Worm (Caenorhabditis elegans): ENCODE results near the gene lgc-32.

lgc-32 gene

DNA sequence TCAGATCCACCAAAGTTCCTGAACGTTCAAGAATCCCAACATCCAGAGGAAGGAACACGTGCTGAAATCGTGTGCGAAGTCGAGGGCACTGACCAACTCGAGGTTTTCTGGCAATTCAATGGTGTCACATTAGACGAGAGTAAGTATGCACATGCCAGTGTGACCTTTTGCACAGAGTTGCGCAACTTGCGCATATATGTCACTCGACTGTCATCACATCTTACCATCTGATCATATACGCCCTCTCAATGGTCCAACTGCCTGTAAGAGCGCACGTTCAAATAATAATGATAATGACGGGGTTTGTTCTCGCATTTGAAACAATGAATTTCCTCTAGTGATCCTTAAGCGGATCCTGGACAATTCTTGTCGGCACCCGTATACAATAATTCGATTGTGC lies 24.3 kb downstream of the lgc-32 start:
- TF ChIP-seq aha-1 (tag) (peak; percentile 19), D1046.2 (GFP tag; IDR thresholded peaks at IDR 0.05) (no peak)

DNA sequence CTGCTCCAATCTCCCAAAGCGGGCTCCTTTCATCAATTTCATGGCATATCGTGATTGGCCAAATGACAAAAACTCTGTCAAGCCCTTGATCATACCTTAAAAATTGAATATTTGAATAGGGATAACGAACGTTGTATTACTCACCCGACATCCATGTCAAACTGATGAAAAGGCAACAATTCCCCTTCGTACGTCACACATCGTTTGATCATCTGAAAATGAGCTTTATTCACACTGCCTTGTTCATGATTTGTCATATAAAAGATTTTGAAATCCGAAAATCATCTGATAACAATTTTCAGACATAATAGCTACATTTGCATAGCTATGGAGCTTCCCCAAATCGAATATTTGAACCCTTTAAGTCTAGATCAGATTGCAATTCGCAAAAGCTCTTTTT lies 34.6 kb downstream of the lgc-32 start, which contains the start of gene M02A10.1:
Gene M02A10.1, plus strand, starts transcription at position 301 of the 400 bp plus-strand sequence.
- TF ChIP-seq hlh-11 (tag; optimal IDR thresholded peaks at IDR 0.05) (no peak), ZK546.5 (tag; optimal IDR thresholded peaks at IDR 0.05) (no peak), aha-1 (tag) (no peak), nhr-6 (tag; optimal IDR thresholded peaks at IDR 0.05) (no peak), ztf-11 (tag; optimal IDR thresholded peaks at IDR 0.05) (no peak), zip-2 (tag; optimal IDR thresholded peaks at IDR 0.05) (no peak)

DNA sequence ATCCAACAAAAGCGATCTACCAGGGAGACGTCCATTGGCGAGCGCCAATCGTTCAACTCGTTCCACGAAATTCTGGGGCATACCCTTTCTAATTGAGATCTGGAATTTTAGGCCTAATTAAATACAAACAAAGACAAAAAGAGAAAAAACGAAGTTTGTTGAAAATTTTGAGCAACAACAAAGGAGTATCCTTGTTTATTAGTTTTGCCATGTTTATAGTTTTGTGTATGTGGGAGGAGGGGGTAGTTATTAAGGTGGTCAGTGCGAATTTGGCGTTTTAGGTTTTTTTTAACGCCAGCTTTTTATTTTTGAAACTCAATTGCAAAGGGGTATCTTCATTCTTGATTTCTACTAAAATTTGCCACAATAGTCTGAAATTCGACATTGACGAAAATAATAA lies 42.5 kb downstream of the lgc-32 start, which contains the start of gene irk-2:
Gene irk-2, minus strand, starts transcription at position 101 of the 400 bp plus-strand sequence.
- TF ChIP-seq mxl-3 (GFP tag; optimal IDR thresholded peaks at IDR 0.05) (no peak), unc-130 (GFP tag; optimal IDR thresholded peaks at IDR 0.05) (no peak), lsy-2 (tag; optimal IDR thresholded peaks at IDR 0.05) (no peak)

DNA sequence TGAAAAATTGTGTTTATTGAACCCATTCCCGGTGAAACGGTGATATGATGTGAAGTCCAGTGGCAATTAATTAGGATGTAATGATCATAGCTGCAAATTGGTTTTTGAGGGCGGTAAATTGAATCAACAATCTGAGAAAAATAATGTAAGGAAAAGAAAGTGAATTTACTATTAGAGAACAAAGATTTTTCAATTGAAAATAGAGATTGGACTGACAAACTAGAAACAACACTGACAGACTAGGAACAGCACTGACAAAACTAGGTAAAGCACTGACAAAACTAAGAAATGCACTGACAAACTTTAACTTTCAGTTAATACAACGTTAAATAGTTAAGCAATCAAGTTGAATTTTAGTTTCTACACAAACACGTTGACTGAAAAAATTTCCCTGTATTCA lies 54.0 kb downstream of the lgc-32 start, which contains the start of gene sli-1:
Gene sli-1, minus strand, starts transcription at position 101 of the 400 bp plus-strand sequence.
- TF ChIP-seq hlh-30 (tag; optimal IDR thresholded peaks at IDR 0.05; ENCODE audit: insufficient read depth) (no peak), mep-1 (tag; optimal IDR thresholded peaks at IDR 0.05) (no peak), nhr-111 (GFP tag; optimal IDR thresholded peaks at IDR 0.05) (no peak), nhr-48 (tag; optimal IDR thresholded peaks at IDR 0.05) (no peak), T26A8.4 (GFP tag; IDR thresholded peaks at IDR 0.05) (no peak), spr-1 (tag; optimal IDR thresholded peaks at IDR 0.05) (no peak), mdl-1 (tag; optimal IDR thresholded peaks at IDR 0.05) (no peak), lin-13 (GFP tag; optimal IDR thresholded peaks at IDR 0.05) (no peak), ceh-20 (GFP tag; IDR thresholded peaks at IDR 0.05) (no peak), dve-1 (tag; optimal IDR thresholded peaks at IDR 0.05; ENCODE audit: insufficient read depth) (no peak), ztf-11 (tag; optimal IDR thresholded peaks at IDR 0.05) (no peak), ceh-28 (tag; optimal IDR thresholded peaks at IDR 0.05) (no peak), dmd-9 (GFP tag; IDR thresholded peaks at IDR 0.05) (no peak), mxl-3 (GFP tag; optimal IDR thresholded peaks at IDR 0.05) (no peak), nhr-6 (tag; optimal IDR thresholded peaks at IDR 0.05) (no peak), zfp-2 (tag; optimal IDR thresholded peaks at IDR 0.05) (no peak), nhr-25 (tag; optimal IDR thresholded peaks at IDR 0.05; ENCODE audit: borderline replicate concordance, insufficient read depth) (no peak), duxl-1 (tag; optimal IDR thresholded peaks at IDR 0.05; ENCODE audit: poor library complexity) (no peak), tag-97 (GFP tag; IDR thresholded peaks at IDR 0.05) (no peak), saeg-2 (GFP tag; IDR thresholded peaks at IDR 0.05) (no peak)
